Worm (Caenorhabditis elegans) whole organism, mixed stage, embryonic: ENCODE measurements around the gene D2063.1.

Experiments
- M03D4.4 ChIP-seq: sonication (generic microtip); optimal IDR thresholded peaks from 2 replicates; lab custom pipeline; 2017; ENCODE audit warnings: mild to moderate bottlenecking, missing genetic modification characterization, missing compliant biosample characterization
- bed-3 ChIP-seq: fragments of 200-800 bp; sonication (Bioruptor generic); optimal IDR thresholded peaks from 3 replicates; lab custom pipeline; 2018; ENCODE audit warnings: mild to moderate bottlenecking, missing genetic modification characterization, moderate library complexity, missing compliant biosample characterization
- blmp-1 ChIP-seq: fragments of 150-350 bp; optimal IDR thresholded peaks from 2 replicates; lab custom pipeline; 2014; ENCODE audit warnings: missing biosample characterization, missing genetic modification characterization
- ceh-39 ChIP-seq: fragments of 150-350 bp; optimal IDR thresholded peaks from 2 replicates; lab custom pipeline; 2014; ENCODE audit warnings: missing biosample characterization, missing genetic modification characterization
- ceh-43 ChIP-seq: fragments of 200-800 bp; sonication (Bioruptor generic); optimal IDR thresholded peaks from 2 replicates; lab custom pipeline; 2018; ENCODE audit warnings: mild to moderate bottlenecking, missing genetic modification characterization, moderate library complexity, missing compliant biosample characterization
- ceh-83 ChIP-seq: fragments of 200-800 bp; sonication (Bioruptor generic); optimal IDR thresholded peaks from 2 replicates; lab custom pipeline; 2018; ENCODE audit warnings: mild to moderate bottlenecking, missing genetic modification characterization, missing compliant biosample characterization
- ces-1 ChIP-seq: fragments of 150-350 bp; optimal IDR thresholded peaks from 2 replicates; lab custom pipeline; 2014; ENCODE audit warnings: missing biosample characterization, missing genetic modification reagents, missing genetic modification characterization
- cnd-1 ChIP-seq: fragments of 200-800 bp; sonication (Bioruptor generic); optimal IDR thresholded peaks from 2 replicates; lab custom pipeline; 2018; ENCODE audit warnings: mild to moderate bottlenecking, missing genetic modification characterization, missing compliant biosample characterization
- drap-1 ChIP-seq: fragments of 200-800 bp; sonication (Bioruptor generic); optimal IDR thresholded peaks from 3 replicates; lab custom pipeline; 2018; ENCODE audit warnings: mild to moderate bottlenecking, missing genetic modification characterization, missing compliant biosample characterization
- elt-1 ChIP-seq: sonication (generic microtip); optimal IDR thresholded peaks from 2 replicates; lab custom pipeline; 2017; ENCODE audit warnings: missing genetic modification characterization, mild to moderate bottlenecking, missing compliant biosample characterization, antibody characterized with exemption, moderate library complexity, borderline replicate concordance; ENCODE audit not compliant: insufficient read depth
- elt-3 ChIP-seq: fragments of 150-350 bp; optimal IDR thresholded peaks from 2 replicates; lab custom pipeline; 2014; ENCODE audit warnings: missing biosample characterization, missing genetic modification characterization
- flh-1 ChIP-seq: fragments of 200-800 bp; sonication (Bioruptor generic); optimal IDR thresholded peaks from 2 replicates; lab custom pipeline; 2018; ENCODE audit warnings: mild to moderate bottlenecking, missing genetic modification characterization, moderate library complexity, missing compliant biosample characterization
- ham-2 ChIP-seq: fragments of 200-800 bp; sonication (Bioruptor generic); optimal IDR thresholded peaks from 2 replicates; lab custom pipeline; 2018; ENCODE audit warnings: mild to moderate bottlenecking, missing genetic modification characterization, missing compliant biosample characterization
- lin-13 ChIP-seq: fragments of 150-350 bp; optimal IDR thresholded peaks from 2 replicates; lab custom pipeline; 2014; ENCODE audit warnings: missing biosample characterization, missing genetic modification characterization
- lin-32 ChIP-seq: fragments of 200-800 bp; sonication (Bioruptor generic); optimal IDR thresholded peaks from 2 replicates; lab custom pipeline; 2018; ENCODE audit warnings: mild to moderate bottlenecking, missing genetic modification characterization, missing compliant biosample characterization
- lsy-2 ChIP-seq: fragments of 150-350 bp; optimal IDR thresholded peaks from 2 replicates; lab custom pipeline; 2014; ENCODE audit warnings: missing biosample characterization, missing genetic modification characterization
- mab-5 ChIP-seq: fragments of 150-350 bp; optimal IDR thresholded peaks from 2 replicates; lab custom pipeline; 2014; ENCODE audit warnings: missing biosample characterization, missing genetic modification characterization
- mep-1 ChIP-seq: fragments of 150-350 bp; optimal IDR thresholded peaks from 2 replicates; lab custom pipeline; 2017; ENCODE audit warnings: missing biosample characterization, missing genetic modification reagents, missing genetic modification characterization, inconsistent platforms
- mls-2 ChIP-seq: sonication (generic microtip); optimal IDR thresholded peaks from 2 replicates; lab custom pipeline; 2016; ENCODE audit warnings: mild to moderate bottlenecking, missing genetic modification characterization, moderate library complexity, missing compliant biosample characterization
- nhr-12 ChIP-seq: fragments of 150-350 bp; optimal IDR thresholded peaks from 2 replicates; lab custom pipeline; 2014; ENCODE audit warnings: missing biosample characterization, missing genetic modification characterization
- nhr-2 ChIP-seq: fragments of 150-350 bp; optimal IDR thresholded peaks from 2 replicates; lab custom pipeline; 2014; ENCODE audit warnings: missing biosample characterization, missing genetic modification characterization
- nhr-28 ChIP-seq: fragments of 150-350 bp; optimal IDR thresholded peaks from 2 replicates; lab custom pipeline; 2014; ENCODE audit warnings: missing biosample characterization, missing genetic modification characterization
- nhr-76 ChIP-seq: sonication (generic microtip); optimal IDR thresholded peaks from 2 replicates; lab custom pipeline; 2017; ENCODE audit warnings: missing biosample characterization, missing genetic modification characterization
- pha-4 ChIP-seq: fragments of 150-350 bp; optimal IDR thresholded peaks from 2 replicates; lab custom pipeline; 2018; ENCODE audit warnings: missing biosample characterization, missing genetic modification reagents, missing genetic modification characterization
- sem-2 ChIP-seq: fragments of 200-800 bp; sonication (Bioruptor generic); optimal IDR thresholded peaks from 2 replicates; lab custom pipeline; 2018; ENCODE audit warnings: mild to moderate bottlenecking, missing genetic modification characterization, missing compliant biosample characterization
- snpc-4 ChIP-seq: fragments of 150-350 bp; optimal IDR thresholded peaks from 2 replicates; lab custom pipeline; 2014; ENCODE audit warnings: missing biosample characterization, missing genetic modification characterization
- sptf-1 ChIP-seq: sonication (generic microtip); optimal IDR thresholded peaks from 2 replicates; lab custom pipeline; 2017; ENCODE audit warnings: mild to moderate bottlenecking, missing genetic modification characterization, moderate library complexity, missing compliant biosample characterization
- tbx-8 ChIP-seq: fragments of 200-800 bp; sonication (Bioruptor generic); optimal IDR thresholded peaks from 2 replicates; lab custom pipeline; 2018; ENCODE audit warnings: mild to moderate bottlenecking, missing genetic modification characterization, moderate library complexity, missing compliant biosample characterization
- unc-120 ChIP-seq: sonication (generic microtip); optimal IDR thresholded peaks from 2 replicates; lab custom pipeline; 2017; ENCODE audit warnings: missing genetic modification characterization, missing compliant biosample characterization; ENCODE audit not compliant: poor library complexity, severe bottlenecking
- unc-39 ChIP-seq: fragments of 150-350 bp; optimal IDR thresholded peaks from 2 replicates; lab custom pipeline; 2014; ENCODE audit warnings: missing biosample characterization, missing genetic modification characterization
- unc-62 ChIP-seq: fragments of 150-350 bp; optimal IDR thresholded peaks from 2 replicates; lab custom pipeline; 2014; ENCODE audit warnings: missing biosample characterization, missing genetic modification reagents, missing genetic modification characterization
- zip-8 ChIP-seq: fragments of 150-350 bp; optimal IDR thresholded peaks from 2 replicates; lab custom pipeline; 2014; ENCODE audit warnings: missing biosample characterization, missing genetic modification characterization
- ztf-11 ChIP-seq: fragments of 150-350 bp; optimal IDR thresholded peaks from 2 replicates; lab custom pipeline; 2014; ENCODE audit warnings: missing biosample characterization, missing genetic modification characterization

D2063.1 gene

ce11 chrV:4299741-4300140 is 27.2 kb upstream of the D2063.1 start, which contains the start of gene ZC132.3:
Gene ZC132.3, minus strand, starts transcription at chrV:4299841.
- no peak for TF ChIP-seq ztf-11 (tag; lab: Kevin White, UChicago)
- TF ChIP-seq flh-1 (GFP tag; lab: Kevin White, UChicago): no peak
- no peak for TF ChIP-seq lin-32 (GFP tag; lab: Kevin White, UChicago)
- TF ChIP-seq sptf-1 (tag; lab: Kevin White, UChicago): no peak
- TF ChIP-seq ceh-39 (tag; lab: Kevin White, UChicago): no peak
- TF ChIP-seq sem-2 (GFP tag; lab: Kevin White, UChicago): no peak
- TF ChIP-seq nhr-28: no peak
- TF ChIP-seq nhr-12 (tag; lab: Kevin White, UChicago): no peak
- TF ChIP-seq unc-120: no peak
- no peak for TF ChIP-seq elt-1 (tag; lab: Kevin White, UChicago)
- TF ChIP-seq lin-13: no peak
- no peak for TF ChIP-seq zip-8 (tag; lab: Kevin White, UChicago)

ce11 chrV:4302842-4303241 is 24.1 kb upstream of the D2063.1 start:
- TF ChIP-seq ces-1 (GFP tag; lab: Kevin White, UChicago) (no peak), cnd-1 (tag; lab: Kevin White, UChicago) (no peak), ceh-43 (no peak), mab-5 (no peak), ceh-39 (tag; lab: Kevin White, UChicago) (no peak), unc-39 (no peak), mls-2 (tag; lab: Kevin White, UChicago) (no peak), zip-8 (tag; lab: Kevin White, UChicago) (no peak), elt-1 (tag; lab: Kevin White, UChicago) (no peak), ham-2 (GFP tag; lab: Kevin White, UChicago) (no peak), lsy-2 (tag; lab: Kevin White, UChicago) (no peak), drap-1 (no peak), unc-62 (GFP tag; lab: Kevin White, UChicago) (no peak), bed-3 (GFP tag; lab: Kevin White, UChicago) (no peak), ztf-11 (tag; lab: Kevin White, UChicago) (no peak), nhr-28 (no peak)

DNA sequence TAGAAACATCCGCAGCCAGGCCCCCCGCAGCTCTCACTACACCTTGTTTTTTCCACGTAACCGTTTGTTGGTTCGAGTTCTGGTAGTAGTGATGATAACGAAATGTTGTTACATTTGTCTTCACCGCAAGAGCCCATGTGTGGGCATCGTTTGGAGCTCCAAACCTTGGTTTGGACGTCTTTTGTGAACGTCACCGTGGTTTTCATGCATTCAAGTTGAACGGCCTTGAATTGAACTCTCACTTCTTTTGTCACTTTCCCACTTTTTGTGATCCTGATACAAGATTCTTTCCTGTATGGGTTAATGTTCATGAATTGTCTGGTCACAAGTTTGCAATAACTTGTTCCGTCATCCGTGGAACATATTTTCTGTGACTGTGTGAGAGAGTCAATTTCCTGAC is 23.1 kb upstream of the D2063.1 start:
- TF ChIP-seq blmp-1 (tag; lab: Kevin White, UChicago): no peak
- TF ChIP-seq unc-62 (GFP tag; lab: Kevin White, UChicago): no peak
- TF ChIP-seq pha-4: no peak
- no peak for TF ChIP-seq bed-3 (GFP tag; lab: Kevin White, UChicago)
- no peak for TF ChIP-seq ztf-11 (tag; lab: Kevin White, UChicago)
- no peak for TF ChIP-seq ceh-83
- no peak for TF ChIP-seq elt-3
- TF ChIP-seq M03D4.4 (tag; lab: Kevin White, UChicago): no peak
- no peak for TF ChIP-seq nhr-76 (tag; lab: Kevin White, UChicago)

DNA sequence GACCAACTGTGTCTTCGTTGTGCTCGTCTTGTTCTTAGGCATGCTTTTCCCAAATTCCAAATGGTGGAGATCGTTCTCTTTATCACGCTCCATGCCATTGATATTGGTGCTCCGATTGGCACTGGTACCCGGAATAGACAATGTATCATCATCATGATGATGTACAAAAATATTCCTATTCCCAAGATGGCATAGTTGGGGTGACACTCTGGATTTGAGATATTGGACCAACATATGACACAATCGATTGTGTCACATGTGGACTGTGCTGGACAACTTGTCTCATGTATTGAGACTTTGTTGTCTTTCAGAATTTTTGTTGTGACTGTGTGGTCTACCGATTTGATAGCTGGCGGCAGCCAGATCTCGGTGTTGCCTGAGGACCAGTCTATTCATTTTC is 22.7 kb upstream of the D2063.1 start:
- no peak for TF ChIP-seq sptf-1 (tag; lab: Kevin White, UChicago)
- TF ChIP-seq zip-8 (tag; lab: Kevin White, UChicago): no peak
- no peak for TF ChIP-seq mep-1 (tag; lab: Kevin White, UChicago)
- TF ChIP-seq snpc-4 (tag; lab: Kevin White, UChicago): no peak
- no peak for TF ChIP-seq drap-1
- no peak for TF ChIP-seq ham-2 (GFP tag; lab: Kevin White, UChicago)
- TF ChIP-seq mab-5: no peak
- TF ChIP-seq tbx-8 (GFP tag; lab: Kevin White, UChicago): no peak
- no peak for TF ChIP-seq unc-120
- TF ChIP-seq ceh-83: no peak
- no peak for TF ChIP-seq elt-3
- no peak for TF ChIP-seq nhr-12 (tag; lab: Kevin White, UChicago)
- no peak for TF ChIP-seq lin-13
- TF ChIP-seq ztf-11 (tag; lab: Kevin White, UChicago): no peak
- TF ChIP-seq elt-1 (tag; lab: Kevin White, UChicago): no peak
- TF ChIP-seq lsy-2 (tag; lab: Kevin White, UChicago): no peak
- TF ChIP-seq cnd-1 (tag; lab: Kevin White, UChicago): no peak
- no peak for TF ChIP-seq M03D4.4 (tag; lab: Kevin White, UChicago)

DNA sequence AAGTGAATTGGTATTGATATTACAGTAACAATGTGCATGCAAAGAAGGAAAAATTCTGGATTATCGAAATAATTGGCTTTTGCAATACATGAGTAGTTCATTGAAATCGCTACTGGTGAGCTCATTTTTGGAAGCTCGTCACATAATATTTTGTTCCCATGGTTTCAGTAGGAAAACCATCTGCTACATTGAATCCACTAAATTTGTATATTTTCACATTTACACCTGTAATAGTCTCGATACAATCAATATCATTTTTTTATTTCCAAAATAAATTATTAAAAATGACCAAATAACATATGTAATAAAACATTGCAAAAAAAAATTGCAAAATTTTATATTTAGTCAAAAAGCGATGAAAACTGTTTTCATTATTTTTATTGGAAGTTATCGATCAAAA is 11.9 kb upstream of the D2063.1 start, which contains the start of gene srh-192:
Gene srh-192 (minus strand): TSS at position 101 of the 400 bp plus-strand sequence.
- no peak for TF ChIP-seq sptf-1 (tag; lab: Kevin White, UChicago)
- TF ChIP-seq pha-4: no peak
- TF ChIP-seq elt-1 (tag; lab: Kevin White, UChicago): no peak
- no peak for TF ChIP-seq drap-1
- no peak for TF ChIP-seq ham-2 (GFP tag; lab: Kevin White, UChicago)
- TF ChIP-seq lin-13: no peak
- TF ChIP-seq elt-3: no peak
- no peak for TF ChIP-seq nhr-28
- no peak for TF ChIP-seq nhr-76 (tag; lab: Kevin White, UChicago)
- TF ChIP-seq lin-32 (GFP tag; lab: Kevin White, UChicago): no peak
- no peak for TF ChIP-seq sem-2 (GFP tag; lab: Kevin White, UChicago)
- TF ChIP-seq unc-62 (GFP tag; lab: Kevin White, UChicago): no peak
- no peak for TF ChIP-seq ceh-39 (tag; lab: Kevin White, UChicago)
- no peak for TF ChIP-seq ceh-83
- TF ChIP-seq ztf-11 (tag; lab: Kevin White, UChicago): no peak
- no peak for TF ChIP-seq mls-2 (tag; lab: Kevin White, UChicago)
- TF ChIP-seq blmp-1 (tag; lab: Kevin White, UChicago): no peak
- no peak for TF ChIP-seq lsy-2 (tag; lab: Kevin White, UChicago)
- no peak for TF ChIP-seq unc-120
- TF ChIP-seq nhr-2 (tag; lab: Kevin White, UChicago): no peak
